Fruit fly (Drosophila melanogaster): Measurements from ENCODE around the gene Cnb.

The Cnb gene

dm6 chr3L:1909000-1909399 lies 38.4 kb upstream of the Cnb start:
- no peak for TF ChIP-seq CG13204 (GFP tag; optimal IDR thresholded peaks at IDR 0.05)
- TF ChIP-seq CG32121 (GFP tag; IDR thresholded peaks at IDR 0.05), result no peak
- TF ChIP-seq Pif1B (GFP tag; optimal IDR thresholded peaks at IDR 0.05), result no peak
- no peak for TF ChIP-seq Ets98B (GFP tag; IDR thresholded peaks at IDR 0.05)
- no peak for TF ChIP-seq Snoo (tag; optimal IDR thresholded peaks at IDR 0.05)
- no peak for TF ChIP-seq Pif1A (GFP tag; optimal IDR thresholded peaks at IDR 0.05)
- TF ChIP-seq rn (GFP tag; IDR thresholded peaks at IDR 0.05), result no peak

- TF ChIP-seq CG34367 (tag; optimal IDR thresholded peaks at IDR 0.05) (no peak), CG9948 (tag; optimal IDR thresholded peaks at IDR 0.05) (no peak), fd96Ca (GFP tag; IDR thresholded peaks at IDR 0.05) (no peak), rn (GFP tag; IDR thresholded peaks at IDR 0.05) (no peak), EcR (GFP tag; optimal IDR thresholded peaks at IDR 0.05) (no peak), CG10348 (GFP tag; IDR thresholded peaks at IDR 0.05) (no peak), CG13204 (GFP tag; optimal IDR thresholded peaks at IDR 0.05) (peak; percentile 7), CG14655 (GFP tag; optimal IDR thresholded peaks at IDR 0.05) (no peak)
Observed at dm6 chr3L:1910107-1910506, 37.3 kb upstream of the Cnb start, which contains the start of gene dsb. Gene dsb, minus strand, starts transcription at chr3L:1910197.

- TF ChIP-seq CG12605 (GFP tag; IDR thresholded peaks at IDR 0.05) (no peak), fd96Ca (GFP tag; IDR thresholded peaks at IDR 0.05) (no peak), CG10348 (GFP tag; IDR thresholded peaks at IDR 0.05) (no peak), CG13204 (GFP tag; optimal IDR thresholded peaks at IDR 0.05) (no peak), CG34367 (tag; optimal IDR thresholded peaks at IDR 0.05) (no peak), CG4496 (GFP tag; IDR thresholded peaks at IDR 0.05) (no peak), D1 (tag; optimal IDR thresholded peaks at IDR 0.05) (no peak), Snoo (tag; optimal IDR thresholded peaks at IDR 0.05) (no peak), CG32121 (GFP tag; IDR thresholded peaks at IDR 0.05) (no peak), CG14655 (GFP tag; optimal IDR thresholded peaks at IDR 0.05) (no peak), Pif1B (GFP tag; optimal IDR thresholded peaks at IDR 0.05) (no peak), Ets98B (GFP tag; IDR thresholded peaks at IDR 0.05) (no peak), EcR (GFP tag; optimal IDR thresholded peaks at IDR 0.05) (no peak), CG17806 (tag; optimal IDR thresholded peaks at IDR 0.05) (no peak), Pif1A (GFP tag; optimal IDR thresholded peaks at IDR 0.05) (no peak)
Observed at dm6 chr3L:1914668-1915067, 32.7 kb upstream of the Cnb start.

- TF ChIP-seq CG17806 (tag; optimal IDR thresholded peaks at IDR 0.05) (no peak), Ets98B (GFP tag; IDR thresholded peaks at IDR 0.05) (no peak), CG14655 (GFP tag; optimal IDR thresholded peaks at IDR 0.05) (no peak)
Observed at dm6 chr3L:1916617-1917016, 30.7 kb upstream of the Cnb start.

dm6 chr3L:1920051-1920450 lies 27.3 kb upstream of the Cnb start:
- TF ChIP-seq CG17806 (tag; optimal IDR thresholded peaks at IDR 0.05) (no peak), CG8159 (tag; optimal IDR thresholded peaks at IDR 0.05) (no peak), Pif1A (GFP tag; optimal IDR thresholded peaks at IDR 0.05) (no peak), Snoo (tag; optimal IDR thresholded peaks at IDR 0.05) (no peak), CG15710 (tag; optimal IDR thresholded peaks at IDR 0.05) (no peak), CG4496 (GFP tag; IDR thresholded peaks at IDR 0.05) (no peak), Ets98B (GFP tag; IDR thresholded peaks at IDR 0.05) (no peak), CG34367 (tag; optimal IDR thresholded peaks at IDR 0.05) (no peak), Pif1B (GFP tag; optimal IDR thresholded peaks at IDR 0.05) (no peak), fd96Ca (GFP tag; IDR thresholded peaks at IDR 0.05) (no peak), CG8301 (tag; optimal IDR thresholded peaks at IDR 0.05) (no peak), CG9948 (tag; optimal IDR thresholded peaks at IDR 0.05) (no peak), CG32121 (GFP tag; IDR thresholded peaks at IDR 0.05) (no peak)

- TF ChIP-seq CG8159 (tag; optimal IDR thresholded peaks at IDR 0.05) (no peak), CG12605 (GFP tag; IDR thresholded peaks at IDR 0.05) (no peak), CG13204 (GFP tag; optimal IDR thresholded peaks at IDR 0.05) (no peak), Snoo (tag; optimal IDR thresholded peaks at IDR 0.05) (no peak), fd96Ca (GFP tag; IDR thresholded peaks at IDR 0.05) (no peak), EcR (GFP tag; optimal IDR thresholded peaks at IDR 0.05) (no peak), CG10348 (GFP tag; IDR thresholded peaks at IDR 0.05) (no peak), Pif1B (GFP tag; optimal IDR thresholded peaks at IDR 0.05) (no peak), Ets98B (GFP tag; IDR thresholded peaks at IDR 0.05) (no peak), CG9948 (tag; optimal IDR thresholded peaks at IDR 0.05) (no peak)
Observed at dm6 chr3L:1920943-1921342, 26.4 kb upstream of the Cnb start, which contains the start of gene Dbx. Gene Dbx, plus strand, starts transcription at chr3L:1921307.

dm6 chr3L:1928959-1929358 lies 18.4 kb upstream of the Cnb start:
- no peak for TF ChIP-seq D1 (tag; optimal IDR thresholded peaks at IDR 0.05)
- no peak for TF ChIP-seq CG8159 (tag; optimal IDR thresholded peaks at IDR 0.05)
- TF ChIP-seq CG4496 (GFP tag; IDR thresholded peaks at IDR 0.05), result no peak
- TF ChIP-seq rn (GFP tag; IDR thresholded peaks at IDR 0.05), result no peak
- TF ChIP-seq CG15710 (tag; optimal IDR thresholded peaks at IDR 0.05), result no peak
- no peak for TF ChIP-seq Ets98B (GFP tag; IDR thresholded peaks at IDR 0.05)
- no peak for TF ChIP-seq CG14655 (GFP tag; optimal IDR thresholded peaks at IDR 0.05)

- TF ChIP-seq fd96Ca (GFP tag; IDR thresholded peaks at IDR 0.05), result no peak
- peak; percentile 6 for TF ChIP-seq Pif1B (GFP tag; optimal IDR thresholded peaks at IDR 0.05)
- TF ChIP-seq CG8301 (tag; optimal IDR thresholded peaks at IDR 0.05), result peak; percentile 49
- no peak for TF ChIP-seq CG10348 (GFP tag; IDR thresholded peaks at IDR 0.05)
- 0 out of 2 replicates have a peak, but pooled peaks have one; percentile 14 for TF ChIP-seq CG32121 (GFP tag; IDR thresholded peaks at IDR 0.05)
- TF ChIP-seq CG4496 (GFP tag; IDR thresholded peaks at IDR 0.05), result peak; percentile 64
- TF ChIP-seq Ets98B (GFP tag; IDR thresholded peaks at IDR 0.05), result no peak; the same call in 1 of the 2 replicates
- peak; percentile 59 for TF ChIP-seq CG14655 (GFP tag; optimal IDR thresholded peaks at IDR 0.05)
- no peak for TF ChIP-seq D1 (tag; optimal IDR thresholded peaks at IDR 0.05)
- peak; percentile 14 for TF ChIP-seq CG8159 (tag; optimal IDR thresholded peaks at IDR 0.05)
- TF ChIP-seq CG12605 (GFP tag; IDR thresholded peaks at IDR 0.05), result no peak
Observed at dm6 chr3L:1937469-1937868, 9.9 kb upstream of the Cnb start.
